Worm (Caenorhabditis elegans) whole organism, L4 larva: ENCODE results near the gene F56H9.9.

Experiments used
- F37D6.2 ChIP-seq: sonication (generic microtip); optimal IDR thresholded peaks from 2 replicates; lab custom pipeline; 2016; ENCODE audit warnings: mild to moderate bottlenecking, missing genetic modification characterization, missing compliant biosample characterization
- F49E8.2 ChIP-seq: sonication (generic microtip); optimal IDR thresholded peaks from 2 replicates; lab custom pipeline; 2016; ENCODE audit warnings: missing compliant biosample characterization, mild to moderate bottlenecking, missing genetic modification characterization, borderline replicate concordance
- Y5F2A.4 ChIP-seq: fragments of 200-800 bp; sonication (Bioruptor generic); optimal IDR thresholded peaks from 2 replicates; lab custom pipeline; 2018; ENCODE audit warnings: mild to moderate bottlenecking, missing genetic modification characterization, missing compliant biosample characterization
- Y75B8A.6 ChIP-seq: fragments of 200-800 bp; sonication (Bioruptor generic); IDR thresholded peaks from 2 replicates; pipeline ENCODE4 v1.3.6; 2022; ENCODE audit warnings: missing genetic modification reagents, missing genetic modification characterization, missing compliant biosample characterization
- aha-1 ChIP-seq: fragments of 150-350 bp; peaks from one replicate; lab custom pipeline; 2014; ENCODE audit warnings: missing biosample characterization, missing genetic modification characterization
- aly-2 ChIP-seq: sonication (generic microtip); optimal IDR thresholded peaks from 2 replicates; lab custom pipeline; 2018; ENCODE audit warnings: missing biosample characterization, missing genetic modification characterization
- arid-1 ChIP-seq: fragments of 200-800 bp; sonication (Bioruptor generic); conservative IDR thresholded peaks from 2 replicates; pipeline ENCODE4 v1.3.6; 2022; ENCODE audit warnings: missing genetic modification reagents, missing genetic modification characterization, missing compliant biosample characterization
- ceh-32 ChIP-seq: sonication (generic microtip); optimal IDR thresholded peaks from 2 replicates; lab custom pipeline; 2016; ENCODE audit warnings: mild to moderate bottlenecking, missing genetic modification characterization, missing compliant biosample characterization; ENCODE audit not compliant: poor library complexity
- ceh-44 ChIP-seq: fragments of 200-800 bp; sonication (Bioruptor generic); IDR thresholded peaks from 2 replicates; pipeline ENCODE4 v1.3.6; 2022; ENCODE audit warnings: missing genetic modification reagents, missing genetic modification characterization, missing compliant biosample characterization
- ceh-82 ChIP-seq: sonication (generic microtip); optimal IDR thresholded peaks from 2 replicates; lab custom pipeline; 2017; ENCODE audit warnings: missing biosample characterization, missing genetic modification characterization
- cey-2 ChIP-seq: sonication (generic microtip); optimal IDR thresholded peaks from 3 replicates; lab custom pipeline; 2017; ENCODE audit warnings: missing genetic modification characterization, mild to moderate bottlenecking, missing compliant biosample characterization, antibody characterized with exemption, borderline replicate concordance; ENCODE audit not compliant: insufficient read depth
- ctbp-1 ChIP-seq: fragments of 200-800 bp; sonication (Bioruptor generic); IDR thresholded peaks from 2 replicates; pipeline ENCODE4 v1.3.6; 2022; ENCODE audit warnings: missing genetic modification reagents, missing genetic modification characterization, missing compliant biosample characterization
- daf-19 ChIP-seq: fragments of 200-800 bp; sonication (Bioruptor generic); conservative IDR thresholded peaks from 2 replicates; pipeline ENCODE4 v1.3.6; 2022; ENCODE audit warnings: missing genetic modification characterization, missing compliant biosample characterization
- daf-8 ChIP-seq: fragments of 200-800 bp; sonication (Bioruptor generic); IDR thresholded peaks from 2 replicates; pipeline ENCODE4 v1.3.6; 2022; ENCODE audit warnings: missing genetic modification characterization, missing compliant biosample characterization
- dmd-6 ChIP-seq: fragments of 200-800 bp; sonication (Bioruptor generic); IDR thresholded peaks from 2 replicates; pipeline ENCODE4 v1.3.6; 2022; ENCODE audit warnings: missing genetic modification reagents, missing genetic modification characterization, missing compliant biosample characterization
- dmd-9 ChIP-seq: fragments of 200-800 bp; sonication (Bioruptor generic); IDR thresholded peaks from 2 replicates; pipeline ENCODE4 v1.3.6; 2022; ENCODE audit warnings: missing genetic modification reagents, missing genetic modification characterization, missing compliant biosample characterization
- dpl-1 ChIP-seq: fragments of 150-350 bp; optimal IDR thresholded peaks from 2 replicates; lab custom pipeline; 2014; ENCODE audit warnings: missing biosample characterization, missing genetic modification reagents, missing genetic modification characterization
- duxl-1 ChIP-seq: sonication (generic microtip); optimal IDR thresholded peaks from 2 replicates; lab custom pipeline; 2016; ENCODE audit warnings: mild to moderate bottlenecking, missing genetic modification characterization, moderate library complexity, missing compliant biosample characterization; ENCODE audit not compliant: poor library complexity
- egl-27 ChIP-seq: sonication (generic microtip); optimal IDR thresholded peaks from 3 replicates; lab custom pipeline; 2017; ENCODE audit warnings: missing biosample characterization, missing genetic modification reagents, missing genetic modification characterization
- fkh-10 ChIP-seq: fragments of 150-350 bp; optimal IDR thresholded peaks from 2 replicates; lab custom pipeline; 2014; ENCODE audit warnings: missing biosample characterization, missing genetic modification reagents, missing genetic modification characterization
- fos-1 ChIP-seq: fragments of 150-350 bp; optimal IDR thresholded peaks from 2 replicates; lab custom pipeline; 2014; ENCODE audit warnings: missing biosample characterization, missing genetic modification characterization
- hif-1 ChIP-seq, 2 experiments: sonication (generic microtip); optimal IDR thresholded peaks; 2 replicates each; lab custom pipeline; 2016 to 2017; ENCODE audit warnings: missing compliant biosample characterization in 2 of 2, missing genetic modification characterization in 2 of 2, missing genetic modification reagents in 2 of 2, missing genotype in 2 of 2, mild to moderate bottlenecking in 1 of 2
- hlh-11 ChIP-seq: fragments of 200-800 bp; sonication (Bioruptor generic); optimal IDR thresholded peaks from 2 replicates; lab custom pipeline; 2018; ENCODE audit warnings: mild to moderate bottlenecking, missing genetic modification characterization, missing compliant biosample characterization
- hlh-30 ChIP-seq: sonication (generic microtip); optimal IDR thresholded peaks from 2 replicates; lab custom pipeline; 2017; ENCODE audit warnings: antibody characterized with exemption, mild to moderate bottlenecking, missing genetic modification characterization, missing compliant biosample characterization; ENCODE audit not compliant: insufficient read depth
- hmg-1.1 ChIP-seq: fragments of 200-800 bp; sonication (Bioruptor generic); IDR thresholded peaks from 2 replicates; pipeline ENCODE4 v1.3.6; 2022; ENCODE audit warnings: missing genetic modification reagents, missing genetic modification characterization, missing compliant biosample characterization
- jun-1 ChIP-seq: fragments of 150-350 bp; optimal IDR thresholded peaks from 2 replicates; lab custom pipeline; 2014; ENCODE audit warnings: missing biosample characterization, missing genetic modification reagents, missing genetic modification characterization
- lin-1 ChIP-seq: fragments of 200-800 bp; sonication (Bioruptor generic); IDR thresholded peaks from 2 replicates; pipeline ENCODE4 v1.3.6; 2022; ENCODE audit warnings: missing genetic modification reagents, missing genetic modification characterization, missing compliant biosample characterization
- lin-15B ChIP-seq: fragments of 150-350 bp; sonication (generic microtip); optimal IDR thresholded peaks from 3 replicates; lab custom pipeline; 2014; ENCODE audit warnings: missing biosample characterization, missing genetic modification characterization
- lir-3 ChIP-seq: sonication (generic microtip); optimal IDR thresholded peaks from 2 replicates; lab custom pipeline; 2016; ENCODE audit warnings: mild to moderate bottlenecking, missing genetic modification characterization, missing compliant biosample characterization
- madf-5 ChIP-seq, 2 experiments: fragments of 200-800 bp; sonication (Bioruptor generic); IDR thresholded peaks; 2 replicates each; pipeline ENCODE4 v1.3.6; 2022; ENCODE audit warnings: missing compliant biosample characterization in 2 of 2, missing genetic modification characterization in 2 of 2
- madf-9 ChIP-seq: fragments of 200-800 bp; sonication (Bioruptor generic); conservative IDR thresholded peaks from 2 replicates; pipeline ENCODE4 v1.3.6; 2022; ENCODE audit warnings: missing genetic modification reagents, missing genetic modification characterization, missing compliant biosample characterization
- mdt-29 ChIP-seq: fragments of 200-800 bp; sonication (Bioruptor generic); IDR thresholded peaks from 2 replicates; pipeline ENCODE4 v1.3.6; 2022; ENCODE audit warnings: missing genetic modification reagents, missing genetic modification characterization, missing compliant biosample characterization
- mxl-2 ChIP-seq: fragments of 200-800 bp; sonication (Bioruptor generic); conservative IDR thresholded peaks from 2 replicates; pipeline ENCODE4 v1.3.6; 2022; ENCODE audit warnings: missing genetic modification reagents, missing genetic modification characterization, missing compliant biosample characterization
- nhr-111 ChIP-seq: fragments of 200-800 bp; sonication (Bioruptor generic); optimal IDR thresholded peaks from 2 replicates; lab custom pipeline; 2018; ENCODE audit warnings: mild to moderate bottlenecking, missing genetic modification characterization, missing compliant biosample characterization
- nhr-28 ChIP-seq: fragments of 150-350 bp; optimal IDR thresholded peaks from 2 replicates; lab custom pipeline; 2014; ENCODE audit warnings: missing biosample characterization, missing genetic modification characterization
- nhr-42 ChIP-seq: fragments of 200-800 bp; sonication (Bioruptor generic); IDR thresholded peaks from 2 replicates; pipeline ENCODE4 v1.3.6; 2022; ENCODE audit warnings: missing genetic modification characterization, missing compliant biosample characterization
- nhr-48 ChIP-seq: sonication (generic microtip); optimal IDR thresholded peaks from 2 replicates; lab custom pipeline; 2016; ENCODE audit warnings: mild to moderate bottlenecking, missing genetic modification characterization, missing compliant biosample characterization
- nhr-6 ChIP-seq: fragments of 150-350 bp; optimal IDR thresholded peaks from 2 replicates; lab custom pipeline; 2014; ENCODE audit warnings: missing biosample characterization, missing genetic modification characterization
- nhr-77 ChIP-seq: fragments of 150-350 bp; optimal IDR thresholded peaks from 2 replicates; lab custom pipeline; 2014; ENCODE audit warnings: missing biosample characterization, missing genetic modification characterization
- php-3 ChIP-seq: fragments of 200-800 bp; sonication (Bioruptor generic); IDR thresholded peaks from 2 replicates; pipeline ENCODE4 v1.3.6; 2022; ENCODE audit warnings: missing genetic modification reagents, missing genetic modification characterization, missing compliant biosample characterization
- rbr-2 ChIP-seq: sonication (generic microtip); optimal IDR thresholded peaks from 2 replicates; lab custom pipeline; 2016; ENCODE audit warnings: missing genotype, missing genetic modification characterization, missing compliant biosample characterization
- saeg-2 ChIP-seq: fragments of 200-800 bp; sonication (Bioruptor generic); IDR thresholded peaks from 2 replicates; pipeline ENCODE4 v1.3.6; 2022; ENCODE audit warnings: missing genetic modification reagents, missing genetic modification characterization, missing compliant biosample characterization
- sdz-12 ChIP-seq: fragments of 200-800 bp; sonication (Bioruptor generic); optimal IDR thresholded peaks from 2 replicates; lab custom pipeline; 2018; ENCODE audit warnings: mild to moderate bottlenecking, missing genetic modification characterization, missing compliant biosample characterization
- set-16 ChIP-seq: fragments of 200-800 bp; sonication (Bioruptor generic); IDR thresholded peaks from 2 replicates; pipeline ENCODE4 v1.3.6; 2022; ENCODE audit warnings: missing genetic modification reagents, missing genetic modification characterization, missing compliant biosample characterization
- snpc-1.2 ChIP-seq: fragments of 200-800 bp; sonication (Bioruptor generic); IDR thresholded peaks from 2 replicates; pipeline ENCODE4 v1.3.6; 2022; ENCODE audit warnings: missing genetic modification reagents, missing genetic modification characterization, missing compliant biosample characterization
- snpc-4 ChIP-seq: fragments of 150-350 bp; optimal IDR thresholded peaks from 2 replicates; lab custom pipeline; 2014; ENCODE audit warnings: missing biosample characterization, missing genetic modification characterization
- spr-1 ChIP-seq: sonication (generic microtip); optimal IDR thresholded peaks from 2 replicates; lab custom pipeline; 2016; ENCODE audit warnings: mild to moderate bottlenecking, missing genetic modification characterization, missing compliant biosample characterization
- tag-97 ChIP-seq: fragments of 200-800 bp; sonication (Bioruptor generic); IDR thresholded peaks from 2 replicates; pipeline ENCODE4 v1.3.6; 2022; ENCODE audit warnings: missing genetic modification characterization, missing compliant biosample characterization
- tra-1 ChIP-seq: fragments of 200-800 bp; sonication (Bioruptor generic); IDR thresholded peaks from 2 replicates; pipeline ENCODE4 v1.3.6; 2022; ENCODE audit warnings: missing genetic modification reagents, missing genetic modification characterization, missing compliant biosample characterization
- zip-11 ChIP-seq: fragments of 200-800 bp; sonication (Bioruptor generic); IDR thresholded peaks from 2 replicates; pipeline ENCODE4 v1.3.6; 2022; ENCODE audit warnings: missing genetic modification characterization, missing compliant biosample characterization
- zip-2 ChIP-seq: fragments of 150-350 bp; optimal IDR thresholded peaks from 2 replicates; lab custom pipeline; 2014; ENCODE audit warnings: missing biosample characterization, missing genetic modification characterization

F56H9.9 gene

ce11 chrV:12637238-12637690 is 13.0 kb upstream of the F56H9.9 start, which contains the start of gene F56H9.2 (continued):
- TF ChIP-seq fos-1 (tag; lab: Kevin White, UChicago) = no peak
- no peak for TF ChIP-seq snpc-1.2 (GFP tag; lab: Robert Waterston, UW)
- peak; percentile 99 for TF ChIP-seq mxl-2
- 0 out of 2 replicates have a peak, but pooled peaks have one; percentile 34 for TF ChIP-seq hmg-1.1 (GFP tag; lab: Robert Waterston, UW)
- peak; percentile 40 for TF ChIP-seq dpl-1 (GFP tag; lab: Kevin White, UChicago)
- no peak for TF ChIP-seq daf-8 (GFP tag; lab: Robert Waterston, UW)
- TF ChIP-seq set-16 (GFP tag; lab: Robert Waterston, UW) = no peak
- peak; percentile 59 for TF ChIP-seq nhr-77 (tag; lab: Kevin White, UChicago)
- no peak for TF ChIP-seq ceh-32 (tag; lab: Kevin White, UChicago)
- TF ChIP-seq aha-1 (tag; lab: Kevin White, UChicago) = peak; percentile 97
- no peak for TF ChIP-seq nhr-42 (GFP tag; lab: Robert Waterston, UW)
- no peak for TF ChIP-seq daf-19
- TF ChIP-seq tra-1 (GFP tag; lab: Robert Waterston, UW) = peak; percentile 80; the same call in 1 of the 2 replicates
- TF ChIP-seq ceh-82 (tag; lab: Kevin White, UChicago) = no peak
- TF ChIP-seq F49E8.2 (tag; lab: Kevin White, UChicago) = no peak
- no peak for TF ChIP-seq nhr-111 (GFP tag; lab: Kevin White, UChicago)
- no peak for TF ChIP-seq ceh-44
- TF ChIP-seq duxl-1 (tag; lab: Kevin White, UChicago) = no peak
- TF ChIP-seq hlh-11 (tag; lab: Kevin White, UChicago) = peak; percentile 95
- TF ChIP-seq rbr-2 (tag; lab: Kevin White, UChicago) = peak; percentile 48
- TF ChIP-seq Y5F2A.4 (GFP tag; lab: Kevin White, UChicago) = no peak
- no peak for TF ChIP-seq madf-5 (GFP tag; IDR thresholded peaks at IDR 0.05; lab: Robert Waterston, UW)
- TF ChIP-seq jun-1 = peak; percentile 23
- no peak for TF ChIP-seq snpc-4
- TF ChIP-seq Y75B8A.6 = no peak
- TF ChIP-seq nhr-28 (tag; lab: Kevin White, UChicago) = peak; percentile 51
- no peak for TF ChIP-seq zip-2 (tag; lab: Kevin White, UChicago)
- TF ChIP-seq F37D6.2 (tag; lab: Kevin White, UChicago) = no peak
- TF ChIP-seq sdz-12 (GFP tag; lab: Kevin White, UChicago) = no peak
- peak; percentile 95 for TF ChIP-seq php-3 (GFP tag; lab: Robert Waterston, UW)
- no peak for TF ChIP-seq fkh-10 (GFP tag; lab: Kevin White, UChicago)
- TF ChIP-seq nhr-48 = peak; percentile 96
- peak; percentile 74; the same call in 1 of the 2 replicates for TF ChIP-seq saeg-2
- TF ChIP-seq madf-9 (GFP tag; lab: Robert Waterston, UW) = no peak; the same call in 1 of the 2 replicates
- peak in 1 of 2 experiments; percentile 30 for TF ChIP-seq hif-1 (tag; optimal IDR thresholded peaks at IDR 0.05; lab: Kevin White, UChicago)
- no peak for TF ChIP-seq lin-15B
- peak; percentile 88 for TF ChIP-seq nhr-6 (tag; lab: Kevin White, UChicago)
- TF ChIP-seq egl-27 (tag; lab: Kevin White, UChicago) = no peak
- peak; percentile 36; the same call in 1 of the 2 replicates for TF ChIP-seq mdt-29
- TF ChIP-seq arid-1 (GFP tag; lab: Robert Waterston, UW) = no peak
- no peak for TF ChIP-seq dmd-9 (GFP tag; lab: Robert Waterston, UW)
- no peak for TF ChIP-seq tag-97
- 0 out of 2 replicates have a peak, but pooled peaks have one; percentile 12 for TF ChIP-seq ctbp-1
- peak; percentile 98 for TF ChIP-seq dmd-6 (GFP tag; lab: Robert Waterston, UW)
- TF ChIP-seq aly-2 (tag; lab: Kevin White, UChicago) = no peak
- peak; percentile 16 for TF ChIP-seq spr-1 (tag; lab: Kevin White, UChicago)
- peak; percentile 60; the same call in 1 of the 2 replicates for TF ChIP-seq lin-1
- TF ChIP-seq zip-11 (GFP tag; lab: Robert Waterston, UW) = no peak
- peak; percentile 94 for TF ChIP-seq hlh-30 (tag; lab: Kevin White, UChicago)
- no peak for TF ChIP-seq lir-3
- peak; percentile 49 for TF ChIP-seq cey-2 (tag; lab: Kevin White, UChicago)
